Worm (Caenorhabditis elegans) whole organism, L4 larva: ENCODE measurements around the gene clec-29.

Source experiments
- D1046.2 ChIP-seq: fragments of 200-800 bp; sonication (Bioruptor generic); IDR thresholded peaks from 2 replicates; pipeline ENCODE4 v1.3.6; 2022; ENCODE audit warnings: missing genetic modification characterization, missing compliant biosample characterization
- F10B5.3 ChIP-seq: sonication (generic microtip); optimal IDR thresholded peaks from 2 replicates; lab custom pipeline; 2016; ENCODE audit warnings: mild to moderate bottlenecking, missing genetic modification characterization, missing compliant biosample characterization
- F26F4.8 ChIP-seq: fragments of 200-800 bp; sonication (Bioruptor generic); conservative IDR thresholded peaks from 2 replicates; pipeline ENCODE4 v1.3.6; 2022; ENCODE audit warnings: missing genetic modification characterization, missing compliant biosample characterization
- F37D6.2 ChIP-seq: sonication (generic microtip); optimal IDR thresholded peaks from 2 replicates; lab custom pipeline; 2016; ENCODE audit warnings: mild to moderate bottlenecking, missing genetic modification characterization, missing compliant biosample characterization
- T20F7.1 ChIP-seq: fragments of 200-800 bp; sonication (Bioruptor generic); optimal IDR thresholded peaks from 2 replicates; lab custom pipeline; 2018; ENCODE audit warnings: mild to moderate bottlenecking, missing genetic modification characterization, missing compliant biosample characterization
- Y5F2A.4 ChIP-seq: fragments of 200-800 bp; sonication (Bioruptor generic); optimal IDR thresholded peaks from 2 replicates; lab custom pipeline; 2018; ENCODE audit warnings: mild to moderate bottlenecking, missing genetic modification characterization, missing compliant biosample characterization
- ZK337.2 ChIP-seq: fragments of 200-800 bp; sonication (Bioruptor generic); IDR thresholded peaks from 2 replicates; pipeline ENCODE4 v1.3.6; 2022; ENCODE audit warnings: missing genetic modification reagents, missing genetic modification characterization, missing compliant biosample characterization
- ama-1 ChIP-seq: fragments of 150-350 bp; optimal IDR thresholded peaks from 2 replicates; lab custom pipeline; 2014; ENCODE audit warnings: inconsistent platforms, mixed read lengths
- ceh-20 ChIP-seq: fragments of 200-800 bp; sonication (Bioruptor generic); IDR thresholded peaks from 2 replicates; pipeline ENCODE4 v1.3.6; 2022; ENCODE audit warnings: missing genetic modification reagents, missing genetic modification characterization, missing compliant biosample characterization
- ceh-28 ChIP-seq: fragments of 150-350 bp; optimal IDR thresholded peaks from 2 replicates; lab custom pipeline; 2014; ENCODE audit warnings: missing biosample characterization, missing genetic modification reagents, missing genetic modification characterization
- ceh-44 ChIP-seq: fragments of 200-800 bp; sonication (Bioruptor generic); IDR thresholded peaks from 2 replicates; pipeline ENCODE4 v1.3.6; 2022; ENCODE audit warnings: missing genetic modification reagents, missing genetic modification characterization, missing compliant biosample characterization
- dmd-6 ChIP-seq: fragments of 200-800 bp; sonication (Bioruptor generic); IDR thresholded peaks from 2 replicates; pipeline ENCODE4 v1.3.6; 2022; ENCODE audit warnings: missing genetic modification reagents, missing genetic modification characterization, missing compliant biosample characterization
- dmd-9 ChIP-seq: fragments of 200-800 bp; sonication (Bioruptor generic); IDR thresholded peaks from 2 replicates; pipeline ENCODE4 v1.3.6; 2022; ENCODE audit warnings: missing genetic modification reagents, missing genetic modification characterization, missing compliant biosample characterization
- dve-1 ChIP-seq: sonication (generic microtip); optimal IDR thresholded peaks from 2 replicates; lab custom pipeline; 2017; ENCODE audit warnings: antibody characterized with exemption, mild to moderate bottlenecking, missing genetic modification characterization, missing compliant biosample characterization; ENCODE audit not compliant: insufficient read depth
- egl-43 ChIP-seq: fragments of 200-800 bp; sonication (Bioruptor generic); IDR thresholded peaks from 2 replicates; pipeline ENCODE4 v1.3.6; 2022; ENCODE audit warnings: missing genetic modification reagents, missing genetic modification characterization, missing compliant biosample characterization
- gei-8 ChIP-seq: fragments of 200-800 bp; sonication (Bioruptor generic); optimal IDR thresholded peaks from 2 replicates; lab custom pipeline; 2018; ENCODE audit warnings: mild to moderate bottlenecking, missing genetic modification characterization, missing compliant biosample characterization
- hlh-11 ChIP-seq: fragments of 200-800 bp; sonication (Bioruptor generic); optimal IDR thresholded peaks from 2 replicates; lab custom pipeline; 2018; ENCODE audit warnings: mild to moderate bottlenecking, missing genetic modification characterization, missing compliant biosample characterization
- hlh-30 ChIP-seq: sonication (generic microtip); optimal IDR thresholded peaks from 2 replicates; lab custom pipeline; 2017; ENCODE audit warnings: antibody characterized with exemption, mild to moderate bottlenecking, missing genetic modification characterization, missing compliant biosample characterization; ENCODE audit not compliant: insufficient read depth
- jun-1 ChIP-seq: fragments of 150-350 bp; optimal IDR thresholded peaks from 2 replicates; lab custom pipeline; 2014; ENCODE audit warnings: missing biosample characterization, missing genetic modification reagents, missing genetic modification characterization
- lin-29 ChIP-seq: fragments of 200-800 bp; sonication (Bioruptor generic); IDR thresholded peaks from 2 replicates; pipeline ENCODE4 v1.3.6; 2022; ENCODE audit warnings: missing genetic modification reagents, missing genetic modification characterization, missing compliant biosample characterization
- lsy-2 ChIP-seq, 2 experiments: fragments of 150-350 bp in 1 of 2; sonication (generic microtip) in 1 of 2; optimal IDR thresholded peaks; 2 replicates each; lab custom pipeline; 2014 to 2017; ENCODE audit warnings: missing biosample characterization in 2 of 2, missing genetic modification characterization in 2 of 2
- madf-5 ChIP-seq, 2 experiments: fragments of 200-800 bp; sonication (Bioruptor generic); IDR thresholded peaks; 2 replicates each; pipeline ENCODE4 v1.3.6; 2022; ENCODE audit warnings: missing compliant biosample characterization in 2 of 2, missing genetic modification characterization in 2 of 2
- madf-9 ChIP-seq: fragments of 200-800 bp; sonication (Bioruptor generic); conservative IDR thresholded peaks from 2 replicates; pipeline ENCODE4 v1.3.6; 2022; ENCODE audit warnings: missing genetic modification reagents, missing genetic modification characterization, missing compliant biosample characterization
- mdl-1 ChIP-seq, 2 experiments: fragments of 150-350 bp in 1 of 2; sonication (generic microtip) in 1 of 2; optimal IDR thresholded peaks; 2 replicates each; lab custom pipeline; 2014 to 2017; ENCODE audit warnings: missing biosample characterization in 2 of 2, missing genetic modification characterization in 2 of 2
- mep-1 ChIP-seq: fragments of 150-350 bp; sonication (generic microtip); optimal IDR thresholded peaks from 3 replicates; lab custom pipeline; 2014; ENCODE audit warnings: missing biosample characterization, missing genetic modification characterization
- mes-2 ChIP-seq: sonication (generic microtip); optimal IDR thresholded peaks from 2 replicates; lab custom pipeline; 2016; ENCODE audit warnings: missing genotype, mild to moderate bottlenecking, missing genetic modification characterization, missing compliant biosample characterization; ENCODE audit not compliant: poor library complexity, severe bottlenecking
- mxl-2 ChIP-seq: fragments of 200-800 bp; sonication (Bioruptor generic); conservative IDR thresholded peaks from 2 replicates; pipeline ENCODE4 v1.3.6; 2022; ENCODE audit warnings: missing genetic modification reagents, missing genetic modification characterization, missing compliant biosample characterization
- nhr-102 ChIP-seq: sonication (generic microtip); optimal IDR thresholded peaks from 2 replicates; lab custom pipeline; 2016; ENCODE audit warnings: mild to moderate bottlenecking, missing genetic modification characterization, moderate library complexity, missing compliant biosample characterization
- nhr-28 ChIP-seq: fragments of 150-350 bp; optimal IDR thresholded peaks from 2 replicates; lab custom pipeline; 2014; ENCODE audit warnings: missing biosample characterization, missing genetic modification characterization
- nhr-41 ChIP-seq: fragments of 200-800 bp; sonication (Bioruptor generic); IDR thresholded peaks from 2 replicates; pipeline ENCODE4 v1.3.6; 2022; ENCODE audit warnings: missing genetic modification reagents, missing genetic modification characterization, missing compliant biosample characterization
- nhr-48 ChIP-seq: sonication (generic microtip); optimal IDR thresholded peaks from 2 replicates; lab custom pipeline; 2016; ENCODE audit warnings: mild to moderate bottlenecking, missing genetic modification characterization, missing compliant biosample characterization
- nhr-6 ChIP-seq: fragments of 150-350 bp; optimal IDR thresholded peaks from 2 replicates; lab custom pipeline; 2014; ENCODE audit warnings: missing biosample characterization, missing genetic modification characterization
- nhr-77 ChIP-seq: fragments of 150-350 bp; optimal IDR thresholded peaks from 2 replicates; lab custom pipeline; 2014; ENCODE audit warnings: missing biosample characterization, missing genetic modification characterization
- pha-4 ChIP-seq, 2 experiments: fragments of 150-350 bp in 1 of 2; fragments of 200-800 bp in 1 of 2; sonication (Bioruptor generic) in 1 of 2; IDR thresholded peaks in 1 of 2; optimal IDR thresholded peaks in 1 of 2; 2 replicates each; pipeline versions ENCODE4 v1.3.6 to Lab custom; 2014 to 2022; ENCODE audit warnings: missing genetic modification characterization in 2 of 2, missing genetic modification reagents in 2 of 2, missing biosample characterization in 1 of 2, missing compliant biosample characterization in 1 of 2
- php-3 ChIP-seq: fragments of 200-800 bp; sonication (Bioruptor generic); IDR thresholded peaks from 2 replicates; pipeline ENCODE4 v1.3.6; 2022; ENCODE audit warnings: missing genetic modification reagents, missing genetic modification characterization, missing compliant biosample characterization
- pqm-1 ChIP-seq: sonication (generic microtip); optimal IDR thresholded peaks from 2 replicates; lab custom pipeline; 2017; ENCODE audit warnings: missing biosample characterization, missing genetic modification characterization
- rbr-2 ChIP-seq: sonication (generic microtip); optimal IDR thresholded peaks from 2 replicates; lab custom pipeline; 2016; ENCODE audit warnings: missing genotype, missing genetic modification characterization, missing compliant biosample characterization
- sdz-12 ChIP-seq: fragments of 200-800 bp; sonication (Bioruptor generic); optimal IDR thresholded peaks from 2 replicates; lab custom pipeline; 2018; ENCODE audit warnings: mild to moderate bottlenecking, missing genetic modification characterization, missing compliant biosample characterization
- spr-1 ChIP-seq: sonication (generic microtip); optimal IDR thresholded peaks from 2 replicates; lab custom pipeline; 2016; ENCODE audit warnings: mild to moderate bottlenecking, missing genetic modification characterization, missing compliant biosample characterization
- spr-3 ChIP-seq: fragments of 200-800 bp; sonication (Bioruptor generic); optimal IDR thresholded peaks from 2 replicates; lab custom pipeline; 2018; ENCODE audit warnings: mild to moderate bottlenecking, missing genetic modification characterization, missing compliant biosample characterization
- tag-97 ChIP-seq: fragments of 200-800 bp; sonication (Bioruptor generic); IDR thresholded peaks from 2 replicates; pipeline ENCODE4 v1.3.6; 2022; ENCODE audit warnings: missing genetic modification characterization, missing compliant biosample characterization
- tra-1 ChIP-seq: fragments of 200-800 bp; sonication (Bioruptor generic); IDR thresholded peaks from 2 replicates; pipeline ENCODE4 v1.3.6; 2022; ENCODE audit warnings: missing genetic modification reagents, missing genetic modification characterization, missing compliant biosample characterization
- unc-130 ChIP-seq: sonication (generic microtip); optimal IDR thresholded peaks from 2 replicates; lab custom pipeline; 2016; ENCODE audit warnings: missing genetic modification reagents, missing genetic modification characterization, missing compliant biosample characterization
- unc-62 ChIP-seq, 3 experiments: fragments of 150-350 bp in 1 of 3; sonication (generic microtip); optimal IDR thresholded peaks in 2 of 3; peaks in 1 of 3; 1 replicate in 1 of 3; 2 replicates in 2 of 3; lab custom pipeline; 2014 to 2017; ENCODE audit warnings: missing biosample characterization in 3 of 3, missing genetic modification characterization in 3 of 3, missing genetic modification reagents in 3 of 3, missing genotype in 1 of 3
- zfp-3 ChIP-seq: fragments of 200-800 bp; sonication (Bioruptor generic); conservative IDR thresholded peaks from 2 replicates; pipeline ENCODE4 v1.3.6; 2022; ENCODE audit warnings: missing genetic modification reagents, missing genetic modification characterization, missing compliant biosample characterization
- zip-2 ChIP-seq: fragments of 150-350 bp; optimal IDR thresholded peaks from 2 replicates; lab custom pipeline; 2014; ENCODE audit warnings: missing biosample characterization, missing genetic modification characterization
- ztf-7 ChIP-seq: fragments of 150-350 bp; optimal IDR thresholded peaks from 2 replicates; lab custom pipeline; 2014; ENCODE audit warnings: missing biosample characterization, missing genetic modification characterization

The clec-29 gene

DNA sequence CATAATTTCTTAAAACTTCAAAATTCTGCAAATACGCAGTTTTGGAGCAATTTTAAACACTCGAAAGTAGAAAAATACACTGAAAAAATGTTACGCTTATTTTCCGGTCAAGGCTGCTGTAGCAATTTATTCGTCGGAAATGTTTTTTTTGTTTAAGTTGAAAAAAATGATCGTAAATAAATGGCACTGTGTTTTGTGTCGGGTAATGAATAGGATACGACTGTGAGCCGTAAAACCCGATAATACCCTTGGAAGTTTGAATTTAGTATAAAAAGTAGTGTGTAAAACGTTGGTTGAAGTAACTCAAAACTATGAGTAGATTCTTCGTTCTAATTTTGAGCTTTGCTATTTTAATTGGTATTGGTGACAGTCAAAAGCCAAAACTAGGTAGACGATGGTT lies 12.1 kb downstream of the clec-29 start, which contains the start of gene T25E12.14:
Gene T25E12.14 (plus strand): TSS at position 301 of the 400 bp plus-strand sequence.
- TF ChIP-seq mep-1 (no peak), jun-1 (tag; lab: Kevin White, UChicago) (no peak), ztf-7 (tag; lab: Kevin White, UChicago) (no peak), lsy-2 (tag; optimal IDR thresholded peaks at IDR 0.05; lab: Kevin White, UChicago) (no peak), F26F4.8 (GFP tag; lab: Robert Waterston, UW) (no peak), ZK337.2 (GFP tag; lab: Robert Waterston, UW) (no peak), dmd-6 (GFP tag; lab: Robert Waterston, UW) (no peak), madf-5 (GFP tag; IDR thresholded peaks at IDR 0.05; lab: Robert Waterston, UW) (no peak), rbr-2 (tag; lab: Kevin White, UChicago) (no peak), D1046.2 (no peak), php-3 (GFP tag; lab: Robert Waterston, UW) (no peak), unc-130 (GFP tag; lab: Kevin White, UChicago) (no peak), nhr-77 (tag; lab: Kevin White, UChicago) (no peak), sdz-12 (GFP tag; lab: Kevin White, UChicago) (no peak), nhr-6 (tag; lab: Kevin White, UChicago) (no peak)

DNA sequence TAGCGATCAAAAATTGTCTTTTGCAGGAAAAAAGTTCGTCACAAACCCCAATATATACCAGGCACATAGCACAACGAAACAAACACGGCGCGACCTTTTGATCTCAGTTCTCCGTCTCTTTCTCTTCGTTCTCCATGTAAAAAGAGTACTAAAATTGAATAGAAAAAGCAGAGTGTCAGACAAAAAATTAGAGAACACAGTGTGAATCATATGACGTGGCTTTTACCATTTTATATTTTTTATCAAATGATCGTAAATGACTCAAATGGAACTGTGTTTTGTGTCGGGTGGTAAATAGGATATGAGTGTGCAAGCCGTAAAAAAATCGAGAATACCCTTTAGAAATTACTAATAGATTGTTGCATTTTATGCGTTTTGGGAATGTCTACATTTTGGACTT lies 13.0 kb downstream of the clec-29 start:
- no peak for TF ChIP-seq Y5F2A.4 (GFP tag; lab: Kevin White, UChicago)
- no peak for TF ChIP-seq F10B5.3 (tag; lab: Kevin White, UChicago)
- no peak for TF ChIP-seq zfp-3 (GFP tag; lab: Robert Waterston, UW)
- TF ChIP-seq ceh-28, result no peak
- peak; percentile 93 for TF ChIP-seq dve-1
- no peak for TF ChIP-seq mes-2
- TF ChIP-seq hlh-11, result peak; percentile 87
- TF ChIP-seq tra-1 (GFP tag; lab: Robert Waterston, UW), result no peak
- TF ChIP-seq spr-1 (tag; lab: Kevin White, UChicago), result no peak
- TF ChIP-seq tag-97 (GFP tag; lab: Robert Waterston, UW), result no peak
- TF ChIP-seq pqm-1 (tag; lab: Kevin White, UChicago), result peak; percentile 70
- no peak for TF ChIP-seq lin-29 (GFP tag; lab: Robert Waterston, UW)
- peak; percentile 90 for TF ChIP-seq nhr-28 (tag; lab: Kevin White, UChicago)
- peak in 1 of 2 experiments; percentile 13 for TF ChIP-seq mdl-1 (tag; optimal IDR thresholded peaks at IDR 0.05; lab: Kevin White, UChicago)
- TF ChIP-seq ama-1 (lab: Kevin White, UChicago), result no peak
- no peak for TF ChIP-seq sdz-12 (GFP tag; lab: Kevin White, UChicago)
- TF ChIP-seq dmd-6 (GFP tag; lab: Robert Waterston, UW), result peak; percentile 94
- peak; percentile 74 for TF ChIP-seq nhr-102
- TF ChIP-seq ztf-7 (tag; lab: Kevin White, UChicago), result peak; percentile 80
- peak; percentile 69 for TF ChIP-seq hlh-30 (tag; lab: Kevin White, UChicago)
- TF ChIP-seq php-3 (GFP tag; lab: Robert Waterston, UW), result peak; percentile 59; the same call in 1 of the 2 replicates
- TF ChIP-seq nhr-41 (GFP tag; lab: Robert Waterston, UW), result no peak
- TF ChIP-seq pha-4 (GFP tag; IDR thresholded peaks at IDR 0.05; lab: Robert Waterston, UW), result no peak; the same call in 1 of the 2 replicates
- peak; percentile 51 for TF ChIP-seq pha-4 (tag; optimal IDR thresholded peaks at IDR 0.05; lab: Kevin White, UChicago)
- no peak for TF ChIP-seq madf-9 (GFP tag; lab: Robert Waterston, UW)
- no peak for TF ChIP-seq zip-2
- no peak for TF ChIP-seq T20F7.1
- no peak for TF ChIP-seq ceh-20 (GFP tag; lab: Robert Waterston, UW)
- TF ChIP-seq spr-3 (GFP tag; lab: Kevin White, UChicago), result no peak
- TF ChIP-seq mxl-2 (GFP tag; lab: Robert Waterston, UW), result no peak
- no peak for TF ChIP-seq madf-5 (GFP tag; IDR thresholded peaks at IDR 0.05; lab: Robert Waterston, UW)
- TF ChIP-seq nhr-6 (tag; lab: Kevin White, UChicago), result peak; percentile 52
- no peak for TF ChIP-seq ceh-44 (GFP tag; lab: Robert Waterston, UW)
- TF ChIP-seq gei-8 (GFP tag; lab: Kevin White, UChicago), result no peak
- TF ChIP-seq nhr-48 (tag; lab: Kevin White, UChicago), result peak; percentile 59
- TF ChIP-seq dmd-9, result no peak
- peak in 1 of 2 experiments; percentile 2 for TF ChIP-seq unc-62 (GFP tag; optimal IDR thresholded peaks at IDR 0.05 in 1 of 2; lab: Kevin White, UChicago)
- no peak for TF ChIP-seq unc-62 (tag; optimal IDR thresholded peaks at IDR 0.05; lab: Kevin White, UChicago)
- no peak for TF ChIP-seq F37D6.2 (tag; lab: Kevin White, UChicago)
- TF ChIP-seq egl-43 (GFP tag; lab: Robert Waterston, UW), result no peak
